Worm (Caenorhabditis elegans): ENCODE data around the gene msp-32.

- no peak for TF ChIP-seq scrt-1 (GFP tag; IDR thresholded peaks at IDR 0.05)
- no peak for TF ChIP-seq ceh-36 (tag; optimal IDR thresholded peaks at IDR 0.05)
- no peak for TF ChIP-seq flt-1 (GFP tag; IDR thresholded peaks at IDR 0.05)
- TF ChIP-seq B0310.2 (tag; optimal IDR thresholded peaks at IDR 0.05): no peak
- TF ChIP-seq ama-1 (optimal IDR thresholded peaks at IDR 0.05): no peak
Measured at ce11 chrII:4924729-4925128, 26.1 kb downstream of the msp-32 start.

Data from whole organism, early embryonic.